Worm (Caenorhabditis elegans) whole organism, late embryonic: Measurements from ENCODE around the gene chil-4.

Experiments
- ceh-31 ChIP-seq: sonication (generic microtip); optimal IDR thresholded peaks from 2 replicates; lab custom pipeline; 2016; ENCODE audit warnings: missing genetic modification characterization, missing compliant biosample characterization
- dve-1 ChIP-seq: sonication (generic microtip); optimal IDR thresholded peaks from 2 replicates; lab custom pipeline; 2017; ENCODE audit warnings: antibody characterized with exemption, mild to moderate bottlenecking, missing genetic modification characterization, missing compliant biosample characterization
- hlh-15 ChIP-seq: sonication (generic microtip); optimal IDR thresholded peaks from 2 replicates; lab custom pipeline; 2016; ENCODE audit warnings: missing genetic modification characterization, missing compliant biosample characterization
- sdc-2 ChIP-seq: sonication (generic microtip); optimal IDR thresholded peaks from 2 replicates; lab custom pipeline; 2016; ENCODE audit warnings: missing genotype, missing genetic modification characterization, missing compliant biosample characterization

DNA sequence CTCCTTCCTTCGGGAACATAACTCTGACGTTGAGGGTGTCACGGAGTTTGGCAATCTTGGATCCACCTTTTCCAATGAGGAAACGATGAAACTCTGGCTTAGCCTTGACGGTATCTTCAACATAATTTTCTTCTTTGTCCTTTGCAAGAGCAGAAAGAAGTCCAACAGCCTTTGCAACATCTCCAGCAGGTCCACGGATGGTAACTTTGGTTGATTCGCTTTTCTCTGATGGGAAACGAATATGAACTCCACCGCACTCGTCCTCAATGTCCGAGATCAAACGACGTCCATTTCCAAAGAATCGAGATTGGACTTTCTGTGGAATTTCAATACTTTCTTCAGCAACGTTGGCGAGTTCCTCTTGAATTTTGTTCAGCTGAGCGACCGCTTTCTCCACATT is 33.0 kb upstream of the chil-4 start:
- TF ChIP-seq dve-1 (tag; lab: Kevin White, UChicago) (no peak), ceh-31 (tag; lab: Kevin White, UChicago) (no peak), hlh-15 (tag; lab: Kevin White, UChicago) (no peak), sdc-2 (tag; lab: Kevin White, UChicago) (no peak)
